3 fruit fly cellular contexts compared by ENCODE assay signal in genomic region chr2L:10801951-10802780, dm6.
TF ChIP-seq lines count a peak whose summit lies in the region.

No protein-coding gene starts in this region.

- no peak for TF ChIP-seq CTCF in whole organism, embryonic (GFP tag; optimal IDR thresholded peaks at IDR 0.05; lab: Kevin White, UChicago)

TF ChIP-seq in whole organism, adult, 20 proteins besides CTCF, POLR2A, EP300 and RAD21:
- no peak for TF ChIP-seq CG12768 (GFP tag; optimal IDR thresholded peaks at IDR 0.05; lab: Kevin White, UChicago)
- TF ChIP-seq CG7045 (GFP tag; optimal IDR thresholded peaks at IDR 0.05; lab: Kevin White, UChicago): no peak
- no peak for TF ChIP-seq kay (GFP tag; lab: Kevin White, UChicago; ENCODE audit: borderline replicate concordance)
- TF ChIP-seq Clk (GFP tag; optimal IDR thresholded peaks at IDR 0.05; lab: Kevin White, UChicago): no peak
- no peak for TF ChIP-seq CG14711 (tag; optimal IDR thresholded peaks at IDR 0.05; lab: Kevin White, UChicago)
- TF ChIP-seq cic (GFP tag; optimal IDR thresholded peaks at IDR 0.05; lab: Kevin White, UChicago): no peak
- no peak for TF ChIP-seq CG11617 (GFP tag; optimal IDR thresholded peaks at IDR 0.05; lab: Kevin White, UChicago)
- peak; percentile 97 for TF ChIP-seq tj (GFP tag; optimal IDR thresholded peaks at IDR 0.05; lab: Kevin White, UChicago)
- no peak for TF ChIP-seq pad (GFP tag; optimal IDR thresholded peaks at IDR 0.05; lab: Kevin White, UChicago)
- TF ChIP-seq CG7101 (tag; optimal IDR thresholded peaks at IDR 0.05; lab: Kevin White, UChicago): no peak
- no peak for TF ChIP-seq ovo (GFP tag; optimal IDR thresholded peaks at IDR 0.05; lab: Kevin White, UChicago)
- no peak for TF ChIP-seq CG33017 (tag; optimal IDR thresholded peaks at IDR 0.05; lab: Kevin White, UChicago)
- TF ChIP-seq bab1 (GFP tag; optimal IDR thresholded peaks at IDR 0.05; lab: Kevin White, UChicago): peak; percentile 61
- TF ChIP-seq cnc (optimal IDR thresholded peaks at IDR 0.05; lab: Kevin White, UChicago): no peak
- TF ChIP-seq Crg-1 (GFP tag; optimal IDR thresholded peaks at IDR 0.05; lab: Kevin White, UChicago): no peak
- TF ChIP-seq CG5204 (GFP tag; optimal IDR thresholded peaks at IDR 0.05; lab: Kevin White, UChicago): no peak
TF ChIP-seq in whole organism, adult: peak in this region for 2.

TF ChIP-seq in whole organism, embryonic, 481 proteins besides CTCF, POLR2A, EP300 and RAD21:
- TF ChIP-seq CG2202 (tag; optimal IDR thresholded peaks at IDR 0.05; lab: Kevin White, UChicago): no peak
- no peak for TF ChIP-seq CG16779 (GFP tag; IDR thresholded peaks at IDR 0.05; lab: Robert Waterston, UW)
- no peak for TF ChIP-seq CG4404 (GFP tag; IDR thresholded peaks at IDR 0.05; lab: Robert Waterston, UW)
- peak; percentile 96 for TF ChIP-seq sd (tag; optimal IDR thresholded peaks at IDR 0.05; lab: Kevin White, UChicago)
- no peak for TF ChIP-seq cad (GFP tag; optimal IDR thresholded peaks at IDR 0.05; lab: Kevin White, UChicago)
- no peak for TF ChIP-seq CG8478 (optimal IDR thresholded peaks at IDR 0.05; lab: Kevin White, UChicago)
- no peak for TF ChIP-seq B-H2 (GFP tag; optimal IDR thresholded peaks at IDR 0.05; lab: Kevin White, UChicago)
- TF ChIP-seq CG13624 (GFP tag; optimal IDR thresholded peaks at IDR 0.05; lab: Kevin White, UChicago): no peak
- TF ChIP-seq CG2129 (GFP tag; IDR thresholded peaks at IDR 0.05; lab: Robert Waterston, UW; ENCODE audit: partially characterized antibody): no peak
- TF ChIP-seq Side (GFP tag; optimal IDR thresholded peaks at IDR 0.05; lab: Kevin White, UChicago): no peak
- TF ChIP-seq wdn (GFP tag; IDR thresholded peaks at IDR 0.05; lab: Robert Waterston, UW): no peak
- TF ChIP-seq CG17359 (tag; optimal IDR thresholded peaks at IDR 0.05; lab: Kevin White, UChicago): no peak
- TF ChIP-seq Fer2 (tag; optimal IDR thresholded peaks at IDR 0.05; lab: Kevin White, UChicago): no peak
- no peak for TF ChIP-seq CG5180 (GFP tag; optimal IDR thresholded peaks at IDR 0.05; lab: Kevin White, UChicago)
- no peak for TF ChIP-seq unpg (GFP tag; optimal IDR thresholded peaks at IDR 0.05; lab: Kevin White, UChicago)
- TF ChIP-seq CG1602 (GFP tag; optimal IDR thresholded peaks at IDR 0.05; lab: Kevin White, UChicago): no peak
- TF ChIP-seq Chrac-16 (GFP tag; optimal IDR thresholded peaks at IDR 0.05; lab: Kevin White, UChicago): no peak
- TF ChIP-seq z (GFP tag; IDR thresholded peaks at IDR 0.05; lab: Robert Waterston, UW): peak; percentile 35; the same call in 1 of the 3 replicates
- no peak for TF ChIP-seq tna (GFP tag; IDR thresholded peaks at IDR 0.05; lab: Robert Waterston, UW; ENCODE audit: partially characterized antibody)
- TF ChIP-seq ci (GFP tag; IDR thresholded peaks at IDR 0.05; lab: Robert Waterston, UW): no peak
- peak; percentile 39 for TF ChIP-seq CG11504 (tag; optimal IDR thresholded peaks at IDR 0.05; lab: Kevin White, UChicago)
- TF ChIP-seq ERR (GFP tag; optimal IDR thresholded peaks at IDR 0.05; lab: Kevin White, UChicago): no peak
- TF ChIP-seq CG9437 (GFP tag; optimal IDR thresholded peaks at IDR 0.05; lab: Kevin White, UChicago): no peak
- TF ChIP-seq CG3838 (GFP tag; optimal IDR thresholded peaks at IDR 0.05; lab: Kevin White, UChicago): no peak
- no peak for TF ChIP-seq CG10267 (tag; optimal IDR thresholded peaks at IDR 0.05; lab: Kevin White, UChicago)
- no peak for TF ChIP-seq Asciz (GFP tag; optimal IDR thresholded peaks at IDR 0.05; lab: Kevin White, UChicago)
- TF ChIP-seq Bgb (GFP tag; IDR thresholded peaks at IDR 0.05; lab: Robert Waterston, UW; ENCODE audit: partially characterized antibody): no peak
- TF ChIP-seq zen2 (GFP tag; IDR thresholded peaks at IDR 0.05; lab: Robert Waterston, UW; ENCODE audit: partially characterized antibody): no peak
- no peak for TF ChIP-seq Bteb2 (GFP tag; optimal IDR thresholded peaks at IDR 0.05; lab: Kevin White, UChicago)
- TF ChIP-seq CG34422 (GFP tag; IDR thresholded peaks at IDR 0.05; lab: Robert Waterston, UW): 0 out of 3 replicates have a peak, but pooled peaks have one; percentile 16
- TF ChIP-seq CG6654 (GFP tag; optimal IDR thresholded peaks at IDR 0.05; lab: Kevin White, UChicago): no peak
TF ChIP-seq in whole organism, embryonic: peak in this region for 4.

TF ChIP-seq in whole organism, wandering third instar larva, 38 proteins besides CTCF, POLR2A, EP300 and RAD21:
- TF ChIP-seq foxo (GFP tag; optimal IDR thresholded peaks at IDR 0.05; lab: Kevin White, UChicago) (no peak), Rel (GFP tag; optimal IDR thresholded peaks at IDR 0.05; lab: Kevin White, UChicago) (no peak), Rel (tag; optimal IDR thresholded peaks at IDR 0.05; lab: Kevin White, UChicago) (peak; percentile 48)
